Fruit fly (Drosophila melanogaster) whole organism, embryonic: ENCODE results near the gene CG31493.
A peak's percentile ranks its signal among the peaks of the same experiment; 100 is the strongest.

Experiments used
- ATbp ChIP-seq: fragments of 200-800 bp; sonication (Bioruptor generic); optimal IDR thresholded peaks from 2 replicates; lab custom pipeline; 2017; ENCODE audit warnings: missing biosample characterization, mild to moderate bottlenecking, missing genetic modification characterization, missing genetic modification reagents
- Antp ChIP-seq: fragments of 200-800 bp; sonication (Bioruptor generic); optimal IDR thresholded peaks from 3 replicates; lab custom pipeline; 2016; ENCODE audit warnings: missing biosample characterization, missing genetic modification characterization
- Atf-2 ChIP-seq: fragments of 200-800 bp; sonication (Bioruptor generic); optimal IDR thresholded peaks from 2 replicates; lab custom pipeline; 2016; ENCODE audit warnings: missing biosample characterization, missing genetic modification characterization
- CG10209 ChIP-seq: fragments of 200-800 bp; sonication (Bioruptor generic); optimal IDR thresholded peaks from 3 replicates; lab custom pipeline; 2017; ENCODE audit warnings: missing biosample characterization, mild to moderate bottlenecking, missing genetic modification characterization, missing genetic modification reagents
- CG10431 ChIP-seq: fragments of 200-800 bp; sonication (Bioruptor generic); optimal IDR thresholded peaks from 3 replicates; lab custom pipeline; 2018; ENCODE audit warnings: missing biosample characterization, mild to moderate bottlenecking, missing genetic modification characterization
- CG11398 ChIP-seq: fragments of 200-800 bp; sonication (Bioruptor generic); optimal IDR thresholded peaks from 2 replicates; lab custom pipeline; 2016; ENCODE audit warnings: missing biosample characterization, missing genetic modification characterization
- CG14014 ChIP-seq: fragments of 200-800 bp; sonication (Bioruptor generic); IDR thresholded peaks from 2 replicates; pipeline ENCODE4 v1.3.6; 2022; ENCODE audit warnings: missing biosample characterization, missing genetic modification characterization
- CG14441 ChIP-seq: fragments of 200-800 bp; sonication (Bioruptor generic); IDR thresholded peaks from 2 replicates; pipeline ENCODE4 v1.3.6; 2022; ENCODE audit warnings: missing biosample characterization, missing genetic modification characterization
- CG15696 ChIP-seq: fragments of 200-800 bp; sonication (Bioruptor generic); optimal IDR thresholded peaks from 2 replicates; lab custom pipeline; 2019; ENCODE audit warnings: missing biosample characterization, mild to moderate bottlenecking, missing genetic modification characterization, moderate library complexity
- CG16815 ChIP-seq: fragments of 200-800 bp; sonication (Bioruptor generic); optimal IDR thresholded peaks from 3 replicates; lab custom pipeline; 2017; ENCODE audit warnings: missing biosample characterization, mild to moderate bottlenecking, missing genetic modification characterization
- CG17829 ChIP-seq: fragments of 200-800 bp; optimal IDR thresholded peaks from 2 replicates; lab custom pipeline; 2019; ENCODE audit warnings: missing biosample characterization, mild to moderate bottlenecking, missing genetic modification characterization, moderate library complexity
- CG1832 ChIP-seq: fragments of 200-800 bp; sonication (Bioruptor generic); optimal IDR thresholded peaks from 2 replicates; lab custom pipeline; 2017; ENCODE audit warnings: missing biosample characterization, mild to moderate bottlenecking, missing genetic modification characterization, inconsistent platforms
- CG2129 ChIP-seq: fragments of 200-800 bp; sonication (Bioruptor generic); IDR thresholded peaks from 2 replicates; pipeline ENCODE4 v1.3.6; 2022; ENCODE audit warnings: missing biosample characterization, missing genetic modification characterization; ENCODE audit not compliant: partially characterized antibody
- CG2678 ChIP-seq: fragments of 200-800 bp; sonication (Bioruptor generic); optimal IDR thresholded peaks from 3 replicates; lab custom pipeline; 2019; ENCODE audit warnings: missing biosample characterization, mild to moderate bottlenecking, missing genetic modification characterization, moderate library complexity
- CG4424 ChIP-seq: fragments of 200-800 bp; sonication (Bioruptor generic); optimal IDR thresholded peaks from 3 replicates; lab custom pipeline; 2016; ENCODE audit warnings: missing biosample characterization, missing genetic modification characterization
- CG4617 ChIP-seq: fragments of 200-800 bp; sonication (Bioruptor generic); optimal IDR thresholded peaks from 3 replicates; lab custom pipeline; 2016; ENCODE audit warnings: missing biosample characterization, missing genetic modification characterization, borderline replicate concordance
- CG7928 ChIP-seq: fragments of 200-800 bp; sonication (Bioruptor generic); optimal IDR thresholded peaks from 2 replicates; lab custom pipeline; 2017; ENCODE audit warnings: missing biosample characterization, mild to moderate bottlenecking, missing genetic modification characterization
- CG8359 ChIP-seq: fragments of 200-800 bp; sonication (Bioruptor generic); optimal IDR thresholded peaks from 2 replicates; lab custom pipeline; 2017; ENCODE audit warnings: missing biosample characterization, mild to moderate bottlenecking, missing genetic modification characterization, borderline replicate concordance
- CG8388 ChIP-seq: fragments of 200-800 bp; sonication (Bioruptor generic); optimal IDR thresholded peaks from 2 replicates; lab custom pipeline; 2019; ENCODE audit warnings: missing biosample characterization, mild to moderate bottlenecking, missing genetic modification characterization, moderate library complexity
- CG8765 ChIP-seq: fragments of 200-800 bp; sonication (Bioruptor generic); IDR thresholded peaks from 2 replicates; pipeline ENCODE4 v1.3.6; 2022; ENCODE audit warnings: missing biosample characterization, missing genetic modification characterization
- CG9727 ChIP-seq: fragments of 200-800 bp; sonication (Bioruptor generic); optimal IDR thresholded peaks from 3 replicates; lab custom pipeline; 2017; ENCODE audit warnings: missing biosample characterization, mild to moderate bottlenecking, missing genetic modification characterization
- CTCF ChIP-seq: fragments of 200-800 bp; sonication (Bioruptor generic); optimal IDR thresholded peaks from 2 replicates; lab custom pipeline; 2017; ENCODE audit warnings: missing biosample characterization, mild to moderate bottlenecking, missing genetic modification characterization, moderate library complexity
- Chrac-16 ChIP-seq: fragments of 200-800 bp; sonication (Bioruptor generic); optimal IDR thresholded peaks from 3 replicates; lab custom pipeline; 2016; ENCODE audit warnings: missing biosample characterization, missing genetic modification characterization
- D ChIP-seq, 2 experiments: fragments of 200-800 bp in 1 of 2; fragments of >200 bp in 1 of 2; sonication (Bioruptor generic) in 1 of 2; optimal IDR thresholded peaks; 2 replicates in 1 of 2; 3 replicates in 1 of 2; lab custom pipeline; 2017; ENCODE audit warnings: mild to moderate bottlenecking in 1 of 2, missing biosample characterization in 1 of 2, missing genetic modification characterization in 1 of 2, missing genetic modification reagents in 1 of 2
- Doc2 ChIP-seq: fragments of 200-800 bp; sonication (Bioruptor generic); IDR thresholded peaks from 2 replicates; pipeline ENCODE4 v1.3.6; 2022; ENCODE audit warnings: missing biosample characterization, missing genetic modification characterization
- HLH3B ChIP-seq: fragments of 200-800 bp; sonication (Bioruptor generic); IDR thresholded peaks from 2 replicates; pipeline ENCODE4 v1.3.6; 2022; ENCODE audit warnings: missing biosample characterization, missing genetic modification characterization
- Hr78 ChIP-seq, 2 experiments: fragments of 200-800 bp in 1 of 2; fragments of >200 bp in 1 of 2; sonication (Bioruptor generic) in 1 of 2; optimal IDR thresholded peaks; 2 replicates each; lab custom pipeline; 2017 to 2019; ENCODE audit warnings: missing biosample characterization in 2 of 2, missing genetic modification characterization in 2 of 2, mild to moderate bottlenecking in 1 of 2, moderate library complexity in 1 of 2
- Oaz ChIP-seq: fragments of 200-800 bp; sonication (Bioruptor generic); IDR thresholded peaks from 2 replicates; pipeline ENCODE4 v1.3.6; 2022; ENCODE audit warnings: missing biosample characterization, missing genetic modification characterization
- Poxn ChIP-seq: fragments of 200-800 bp; sonication (Bioruptor generic); IDR thresholded peaks from 2 replicates; pipeline ENCODE4 v1.3.6; 2022; ENCODE audit warnings: missing biosample characterization, missing genetic modification characterization
- TFAM ChIP-seq: fragments of 200-800 bp; sonication (Bioruptor generic); optimal IDR thresholded peaks from 2 replicates; lab custom pipeline; 2017; ENCODE audit warnings: missing biosample characterization, missing genetic modification characterization, inconsistent platforms
- amos ChIP-seq: fragments of 200-800 bp; sonication (Bioruptor generic); IDR thresholded peaks from 2 replicates; pipeline ENCODE4 v1.3.6; 2022; ENCODE audit warnings: missing biosample characterization, missing genetic modification characterization; ENCODE audit not compliant: partially characterized antibody
- ato ChIP-seq: fragments of 200-800 bp; sonication (Bioruptor generic); IDR thresholded peaks from 2 replicates; pipeline ENCODE4 v1.3.6; 2022; ENCODE audit warnings: missing biosample characterization, missing genetic modification characterization; ENCODE audit not compliant: partially characterized antibody
- bowl ChIP-seq: fragments of 200-800 bp; sonication (Bioruptor generic); IDR thresholded peaks from 2 replicates; pipeline ENCODE4 v1.3.6; 2022; ENCODE audit warnings: missing biosample characterization, missing genetic modification characterization
- dimm ChIP-seq: fragments of 200-800 bp; sonication (Bioruptor generic); IDR thresholded peaks from 2 replicates; pipeline ENCODE4 v1.3.6; 2022; ENCODE audit warnings: missing biosample characterization, missing genetic modification characterization
- en ChIP-seq: fragments of 200-800 bp; sonication (Bioruptor generic); optimal IDR thresholded peaks from 2 replicates; lab custom pipeline; 2016; ENCODE audit warnings: missing biosample characterization, missing genetic modification characterization
- hkb ChIP-seq, 2 experiments: fragments of 200-800 bp in 1 of 2; fragments of >200 bp in 1 of 2; sonication (Bioruptor generic) in 1 of 2; IDR thresholded peaks in 1 of 2; optimal IDR thresholded peaks in 1 of 2; 2 replicates each; pipeline versions ENCODE4 v1.3.6 to Lab custom; 2017 to 2022; ENCODE audit warnings: missing biosample characterization in 1 of 2, missing genetic modification characterization in 1 of 2
- lov ChIP-seq, 2 experiments: fragments of 200-800 bp in 1 of 2; fragments of >200 bp in 1 of 2; sonication (Bioruptor generic) in 1 of 2; IDR thresholded peaks in 1 of 2; optimal IDR thresholded peaks in 1 of 2; 2 replicates in 1 of 2; 3 replicates in 1 of 2; pipeline versions ENCODE4 v1.3.6 to Lab custom; 2017 to 2022; ENCODE audit warnings: missing biosample characterization in 1 of 2, missing genetic modification characterization in 1 of 2
- mam ChIP-seq: fragments of 200-800 bp; sonication (Bioruptor generic); optimal IDR thresholded peaks from 3 replicates; lab custom pipeline; 2016; ENCODE audit warnings: missing biosample characterization, missing genetic modification characterization
- nerfin-1 ChIP-seq: fragments of 200-800 bp; sonication (Bioruptor generic); optimal IDR thresholded peaks from 3 replicates; lab custom pipeline; 2019; ENCODE audit warnings: missing biosample characterization, mild to moderate bottlenecking, missing genetic modification characterization, moderate library complexity
- odd ChIP-seq: fragments of 200-800 bp; sonication (Bioruptor generic); optimal IDR thresholded peaks from 2 replicates; lab custom pipeline; 2017; ENCODE audit warnings: missing biosample characterization, mild to moderate bottlenecking, missing genetic modification characterization
- pho ChIP-seq: fragments of 200-800 bp; sonication (Bioruptor generic); optimal IDR thresholded peaks from 2 replicates; lab custom pipeline; 2016; ENCODE audit warnings: missing biosample characterization, missing genetic modification characterization
- psq ChIP-seq: fragments of 200-800 bp; sonication (Bioruptor generic); optimal IDR thresholded peaks from 2 replicates; lab custom pipeline; 2017; ENCODE audit warnings: missing biosample characterization, missing genetic modification characterization
- ro ChIP-seq: fragments of 200-800 bp; sonication (Bioruptor generic); IDR thresholded peaks from 2 replicates; pipeline ENCODE4 v1.3.6; 2022; ENCODE audit warnings: missing biosample characterization, missing genetic modification characterization
- sens ChIP-seq: fragments of 200-800 bp; sonication (Bioruptor generic); peaks from one replicate; lab custom pipeline; 2016; ENCODE audit warnings: missing biosample characterization, missing genetic modification characterization
- so ChIP-seq: fragments of 200-800 bp; sonication (Bioruptor generic); IDR thresholded peaks from 3 replicates; pipeline ENCODE4 v1.3.6; 2022; ENCODE audit warnings: missing biosample characterization, missing genetic modification characterization
- sob ChIP-seq: fragments of 200-800 bp; sonication (Bioruptor generic); IDR thresholded peaks from 2 replicates; pipeline ENCODE4 v1.3.6; 2022; ENCODE audit warnings: missing biosample characterization, missing genetic modification characterization
- stc ChIP-seq: fragments of 200-800 bp; sonication (Bioruptor generic); IDR thresholded peaks from 2 replicates; pipeline ENCODE4 v1.3.6; 2022; ENCODE audit warnings: missing biosample characterization, missing genetic modification characterization
- unpg ChIP-seq: fragments of 200-800 bp; sonication (Bioruptor generic); optimal IDR thresholded peaks from 3 replicates; lab custom pipeline; 2018; ENCODE audit warnings: missing biosample characterization, mild to moderate bottlenecking, missing genetic modification characterization, moderate library complexity
- vnd ChIP-seq: fragments of 200-800 bp; sonication (Bioruptor generic); IDR thresholded peaks from 3 replicates; pipeline ENCODE4 v1.3.6; 2022; ENCODE audit warnings: missing biosample characterization, missing genetic modification characterization; ENCODE audit not compliant: partially characterized antibody
- z ChIP-seq: fragments of 200-800 bp; sonication (Bioruptor generic); IDR thresholded peaks from 3 replicates; pipeline ENCODE4 v1.3.6; 2022; ENCODE audit warnings: missing biosample characterization, missing genetic modification characterization

The CG31493 gene

dm6 chr3R:7081972-7082371 lies 49.4 kb upstream of the CG31493 start, which contains the start of gene Dpck (continued):
- TF ChIP-seq CG14441 (GFP tag; lab: Robert Waterston, UW) (no peak), pho (GFP tag; lab: Kevin White, UChicago) (no peak), CG16815 (GFP tag; lab: Kevin White, UChicago) (no peak), CG8359 (GFP tag; lab: Kevin White, UChicago) (no peak), CTCF (GFP tag; lab: Kevin White, UChicago) (peak; percentile 14), en (peak; percentile 32), CG7928 (GFP tag; lab: Kevin White, UChicago) (no peak), ro (GFP tag; lab: Robert Waterston, UW) (no peak), ATbp (GFP tag; lab: Kevin White, UChicago) (no peak), mam (GFP tag; lab: Kevin White, UChicago) (no peak), dimm (GFP tag; lab: Robert Waterston, UW) (no peak), CG8765 (GFP tag; lab: Robert Waterston, UW) (no peak), CG15696 (tag; lab: Kevin White, UChicago) (no peak), HLH3B (GFP tag; lab: Robert Waterston, UW) (no peak), CG8388 (GFP tag; lab: Kevin White, UChicago) (no peak), z (no peak), CG2678 (peak; percentile 29), CG4617 (peak; percentile 64), CG17829 (tag; lab: Kevin White, UChicago) (peak; percentile 38), ato (GFP tag; lab: Robert Waterston, UW) (no peak), CG9727 (GFP tag; lab: Kevin White, UChicago) (no peak), CG2129 (GFP tag; lab: Robert Waterston, UW) (no peak), unpg (peak; percentile 13), Doc2 (GFP tag; lab: Robert Waterston, UW) (no peak), CG10431 (GFP tag; lab: Kevin White, UChicago) (peak; percentile 16), stc (GFP tag; lab: Robert Waterston, UW) (no peak), psq (GFP tag; lab: Kevin White, UChicago) (no peak), CG14014 (GFP tag; lab: Robert Waterston, UW) (no peak), CG10209 (GFP tag; lab: Kevin White, UChicago) (no peak), CG4424 (GFP tag; lab: Kevin White, UChicago) (peak; percentile 30), CG1832 (GFP tag; lab: Kevin White, UChicago) (no peak), hkb (optimal IDR thresholded peaks at IDR 0.05; lab: Kevin White, UChicago) (no peak), hkb (GFP tag; IDR thresholded peaks at IDR 0.05; lab: Robert Waterston, UW) (0 out of 2 replicates have a peak, but pooled peaks have one; percentile 21), sens (peak; percentile 91), CG11398 (GFP tag; lab: Kevin White, UChicago) (peak; percentile 28), Antp (GFP tag; lab: Kevin White, UChicago) (no peak), Chrac-16 (no peak), lov (optimal IDR thresholded peaks at IDR 0.05; lab: Kevin White, UChicago) (no peak), lov (GFP tag; IDR thresholded peaks at IDR 0.05; lab: Robert Waterston, UW) (no peak), nerfin-1 (tag; lab: Kevin White, UChicago) (peak; percentile 6), Oaz (no peak), odd (GFP tag; lab: Kevin White, UChicago) (no peak), amos (GFP tag; lab: Robert Waterston, UW) (no peak), Atf-2 (GFP tag; lab: Kevin White, UChicago) (peak; percentile 17), Poxn (no peak), TFAM (GFP tag; lab: Kevin White, UChicago) (no peak), so (GFP tag; lab: Robert Waterston, UW) (no peak), D (optimal IDR thresholded peaks at IDR 0.05; lab: Kevin White, UChicago) (no peak), D (GFP tag; optimal IDR thresholded peaks at IDR 0.05; lab: Kevin White, UChicago) (no peak), sob (GFP tag; lab: Robert Waterston, UW) (no peak; the same call in 1 of the 2 replicates), Hr78 (GFP tag; optimal IDR thresholded peaks at IDR 0.05; lab: Kevin White, UChicago) (no peak), bowl (GFP tag; lab: Robert Waterston, UW) (no peak), vnd (GFP tag; lab: Robert Waterston, UW) (no peak)
